Fruit fly (Drosophila melanogaster): ENCODE results near the gene CG5114.

Gene CG5114

dm6 chr3L:14999284-15000019 lies 16.8 kb downstream of the CG5114 start, which contains the start of the genes mRpL39 and Prosbeta2 (continued):
- TF ChIP-seq CG3726 (GFP tag; IDR thresholded peaks at IDR 0.05) (no peak), jing (GFP tag; optimal IDR thresholded peaks at IDR 0.05) (no peak), nerfin-1 (tag; optimal IDR thresholded peaks at IDR 0.05) (no peak), btn (GFP tag; optimal IDR thresholded peaks at IDR 0.05) (no peak), HLH3B (GFP tag; IDR thresholded peaks at IDR 0.05) (peak; percentile 59), CG6175 (GFP tag; IDR thresholded peaks at IDR 0.05) (no peak), CG11560 (tag; IDR thresholded peaks at IDR 0.05) (peak; percentile 52; the same call in 1 of the 3 replicates), Deaf1 (tag; optimal IDR thresholded peaks at IDR 0.05) (no peak), CG42726 (GFP tag; IDR thresholded peaks at IDR 0.05; ENCODE audit: partially characterized antibody) (peak; percentile 77), CG4424 (GFP tag; optimal IDR thresholded peaks at IDR 0.05) (peak; percentile 64), CG18262 (tag; optimal IDR thresholded peaks at IDR 0.05) (peak; percentile 74), Med (GFP tag) (peak; percentile 12), CG10147 (GFP tag; optimal IDR thresholded peaks at IDR 0.05) (peak; percentile 73), CG9727 (GFP tag; optimal IDR thresholded peaks at IDR 0.05) (peak; percentile 47), Bgb (GFP tag; IDR thresholded peaks at IDR 0.05; ENCODE audit: partially characterized antibody) (peak; percentile 87), br (optimal IDR thresholded peaks at IDR 0.05) (no peak), crp (GFP tag; optimal IDR thresholded peaks at IDR 0.05) (no peak), CG12155 (GFP tag; optimal IDR thresholded peaks at IDR 0.05) (no peak), Sry-β (GFP tag; optimal IDR thresholded peaks at IDR 0.05) (peak; percentile 84), tap (tag; optimal IDR thresholded peaks at IDR 0.05) (peak; percentile 32), CG17568 (GFP tag; optimal IDR thresholded peaks at IDR 0.05) (no peak), Eip74EF (GFP tag; optimal IDR thresholded peaks at IDR 0.05) (no peak), Adf1 (GFP tag; IDR thresholded peaks at IDR 0.05) (0 out of 2 replicates have a peak, but pooled peaks have one; percentile 23), gro (GFP tag; optimal IDR thresholded peaks at IDR 0.05) (no peak), chm (GFP tag; IDR thresholded peaks at IDR 0.05) (no peak), ash1 (GFP tag; optimal IDR thresholded peaks at IDR 0.05) (no peak), Pdp1 (GFP tag; optimal IDR thresholded peaks at IDR 0.05) (peak in 1 of 2 experiments; percentile 66), CG7928 (GFP tag; optimal IDR thresholded peaks at IDR 0.05) (peak; percentile 92), MESR4 (GFP tag; optimal IDR thresholded peaks at IDR 0.05) (peak; percentile 33), Opbp (GFP tag; IDR thresholded peaks at IDR 0.05; ENCODE audit: partially characterized antibody) (peak; percentile 74), ftz-f1 (GFP tag; optimal IDR thresholded peaks at IDR 0.05) (no peak), CG8388 (GFP tag; optimal IDR thresholded peaks at IDR 0.05) (peak; percentile 9), NfI (GFP tag; optimal IDR thresholded peaks at IDR 0.05) (no peak), Blimp-1 (GFP tag; optimal IDR thresholded peaks at IDR 0.05) (peak; percentile 69), CG33213 (GFP tag; optimal IDR thresholded peaks at IDR 0.05) (no peak), Hmx (GFP tag; optimal IDR thresholded peaks at IDR 0.05) (no peak), CG12236 (GFP tag; optimal IDR thresholded peaks at IDR 0.05) (no peak), klu (GFP tag; IDR thresholded peaks at IDR 0.05) (peak; percentile 49; the same call in 1 of the 2 replicates), ato (GFP tag; IDR thresholded peaks at IDR 0.05; ENCODE audit: partially characterized antibody) (peak; percentile 86), Mes4 (GFP tag; optimal IDR thresholded peaks at IDR 0.05) (no peak), sc (optimal IDR thresholded peaks at IDR 0.05) (no peak), sc (GFP tag; optimal IDR thresholded peaks at IDR 0.05) (no peak), gcm (GFP tag; optimal IDR thresholded peaks at IDR 0.05) (peak; percentile 37), CG4707 (GFP tag; optimal IDR thresholded peaks at IDR 0.05) (no peak), Ssrp (tag; optimal IDR thresholded peaks at IDR 0.05) (no peak), CG7745 (tag; optimal IDR thresholded peaks at IDR 0.05) (no peak), CG11695 (GFP tag; IDR thresholded peaks at IDR 0.05) (peak; percentile 61; the same call in 2 of the 3 replicates), CG10543 (GFP tag; optimal IDR thresholded peaks at IDR 0.05) (peak; percentile 15), bigmax (GFP tag; optimal IDR thresholded peaks at IDR 0.05) (no peak)

Measured in whole organism, embryonic.